Fruit fly (Drosophila melanogaster): ENCODE measurements around the gene CG2930.

Gene CG2930

dm6 chrX:3845340-3846161 lies 23.2 kb upstream of the CG2930 start (continued):
- TF ChIP-seq maf-S (GFP tag; optimal IDR thresholded peaks at IDR 0.05) (no peak), CG10209 (GFP tag; optimal IDR thresholded peaks at IDR 0.05) (no peak), Opbp (GFP tag; IDR thresholded peaks at IDR 0.05; ENCODE audit: partially characterized antibody) (no peak), p53 (GFP tag; optimal IDR thresholded peaks at IDR 0.05) (no peak), E2f1 (GFP tag; IDR thresholded peaks at IDR 0.05) (no peak; the same call in 1 of the 2 replicates), CG13624 (GFP tag; optimal IDR thresholded peaks at IDR 0.05) (no peak), cwo (GFP tag; optimal IDR thresholded peaks at IDR 0.05) (no peak), unpg (GFP tag; optimal IDR thresholded peaks at IDR 0.05) (peak; percentile 14), mam (GFP tag; optimal IDR thresholded peaks at IDR 0.05) (no peak), CG17186 (GFP tag; optimal IDR thresholded peaks at IDR 0.05) (no peak), CG2889 (GFP tag; IDR thresholded peaks at IDR 0.05) (no peak), CG30020 (tag; optimal IDR thresholded peaks at IDR 0.05) (no peak), hth (optimal IDR thresholded peaks at IDR 0.05) (no peak), CG14667 (GFP tag; IDR thresholded peaks at IDR 0.05) (no peak), GATAe (GFP tag; conservative IDR thresholded peaks at IDR 0.05) (no peak), MTF-1 (GFP tag; optimal IDR thresholded peaks at IDR 0.05; ENCODE audit: borderline replicate concordance) (peak; percentile 2), disco-r (GFP tag; optimal IDR thresholded peaks at IDR 0.05) (no peak), prd (optimal IDR thresholded peaks at IDR 0.05) (no peak), prd (GFP tag; IDR thresholded peaks at IDR 0.05) (no peak), E2f2 (GFP tag; IDR thresholded peaks at IDR 0.05) (peak; percentile 17; the same call in 1 of the 2 replicates), CG6254 (GFP tag; optimal IDR thresholded peaks at IDR 0.05) (peak; percentile 99), luna (GFP tag; optimal IDR thresholded peaks at IDR 0.05) (no peak), CG10321 (GFP tag; IDR thresholded peaks at IDR 0.05) (no peak), HLH54F (GFP tag; optimal IDR thresholded peaks at IDR 0.05) (no peak), seq (GFP tag; IDR thresholded peaks at IDR 0.05) (peak; percentile 44; the same call in 1 of the 2 replicates), otp (GFP tag; IDR thresholded peaks at IDR 0.05) (no peak), NfI (GFP tag; optimal IDR thresholded peaks at IDR 0.05) (no peak), grau (tag; optimal IDR thresholded peaks at IDR 0.05) (no peak), lbe (GFP tag; optimal IDR thresholded peaks at IDR 0.05) (no peak), CG14860 (GFP tag; IDR thresholded peaks at IDR 0.05; ENCODE audit: partially characterized antibody) (no peak), twi (tag; optimal IDR thresholded peaks at IDR 0.05) (no peak), NK7.1 (GFP tag; optimal IDR thresholded peaks at IDR 0.05) (no peak), sens-2 (GFP tag; IDR thresholded peaks at IDR 0.05) (no peak), CrebB (tag; optimal IDR thresholded peaks at IDR 0.05) (peak; percentile 38), Asciz (GFP tag; optimal IDR thresholded peaks at IDR 0.05) (no peak), lilli (GFP tag; optimal IDR thresholded peaks at IDR 0.05) (no peak), jing (GFP tag; optimal IDR thresholded peaks at IDR 0.05) (no peak), CG17829 (tag; optimal IDR thresholded peaks at IDR 0.05) (no peak), al (GFP tag; IDR thresholded peaks at IDR 0.05) (no peak), Adf1 (GFP tag; IDR thresholded peaks at IDR 0.05) (no peak), nerfin-1 (tag; optimal IDR thresholded peaks at IDR 0.05) (no peak), Hmr (GFP tag; optimal IDR thresholded peaks at IDR 0.05) (peak; percentile 48), CG4820 (GFP tag; optimal IDR thresholded peaks at IDR 0.05) (no peak), her (GFP tag; optimal IDR thresholded peaks at IDR 0.05) (peak; percentile 23), exex (tag; optimal IDR thresholded peaks at IDR 0.05) (no peak), Jarid2 (GFP tag; optimal IDR thresholded peaks at IDR 0.05) (peak; percentile 78), CG11695 (GFP tag; IDR thresholded peaks at IDR 0.05) (0 out of 3 replicates have a peak, but pooled peaks have one; percentile 11), Xbp1 (GFP tag; optimal IDR thresholded peaks at IDR 0.05) (no peak), trh (GFP tag; optimal IDR thresholded peaks at IDR 0.05) (no peak), CG6813 (GFP tag; optimal IDR thresholded peaks at IDR 0.05) (peak; percentile 58)

All from whole organism, embryonic.